Fruit fly (Drosophila melanogaster) whole organism, wandering third instar larva: Measurements from ENCODE around the gene Lrrk.
A peak's percentile ranks its signal among the peaks of the same experiment; 100 is the strongest.

Source experiments
- Abd-B ChIP-seq: fragments of >200 bp; optimal IDR thresholded peaks from 2 replicates; lab custom pipeline; 2017; ENCODE audit warnings: missing biosample characterization, missing genetic modification characterization
- CG32264 ChIP-seq: fragments of 200-800 bp; sonication (Bioruptor generic); optimal IDR thresholded peaks from 2 replicates; lab custom pipeline; 2016; ENCODE audit warnings: missing biosample characterization, missing genetic modification characterization
- CG9705 ChIP-seq: fragments of 200-800 bp; sonication (Bioruptor generic); optimal IDR thresholded peaks from 2 replicates; lab custom pipeline; 2018; ENCODE audit warnings: missing biosample characterization, mild to moderate bottlenecking, missing genetic modification characterization
- CrebA ChIP-seq: fragments of 200-800 bp; sonication (Bioruptor generic); optimal IDR thresholded peaks from 2 replicates; lab custom pipeline; 2016; ENCODE audit warnings: missing biosample characterization, mild to moderate bottlenecking, missing genetic modification characterization, borderline replicate concordance
- Dfd ChIP-seq: fragments of >200 bp; optimal IDR thresholded peaks from 2 replicates; lab custom pipeline; 2017; ENCODE audit warnings: missing biosample characterization, missing genetic modification characterization
- Dif ChIP-seq: fragments of 200-275, 200-300 bp; sonication (Bioruptor generic); optimal IDR thresholded peaks from 2 replicates; lab custom pipeline; 2018; ENCODE audit warnings: missing biosample characterization, missing genetic modification characterization; ENCODE audit not compliant: partially characterized antibody
- GATAd ChIP-seq: sonication (Bioruptor generic); optimal IDR thresholded peaks from 2 replicates; lab custom pipeline; 2016; ENCODE audit warnings: missing biosample characterization, missing genetic modification characterization
- HLH106 ChIP-seq: fragments of 200-800 bp; optimal IDR thresholded peaks from 3 replicates; lab custom pipeline; 2019; ENCODE audit warnings: missing biosample characterization, mild to moderate bottlenecking, missing genetic modification characterization, moderate library complexity
- Hnf4 ChIP-seq: fragments of 200-800 bp; sonication (Bioruptor generic); optimal IDR thresholded peaks from 2 replicates; lab custom pipeline; 2016; ENCODE audit warnings: missing biosample characterization, mild to moderate bottlenecking, missing genetic modification characterization
- Hr78 ChIP-seq: fragments of >200 bp; optimal IDR thresholded peaks from 2 replicates; lab custom pipeline; 2017; ENCODE audit warnings: missing biosample characterization, missing genetic modification characterization
- Hr83 ChIP-seq: fragments of 200-300 bp; sonication (Bioruptor generic); optimal IDR thresholded peaks from 2 replicates; lab custom pipeline; 2016; ENCODE audit warnings: missing biosample characterization, mild to moderate bottlenecking, missing genetic modification characterization, moderate library complexity; ENCODE audit not compliant: poor library complexity, severe bottlenecking
- Jra ChIP-seq: sonication (Bioruptor generic); optimal IDR thresholded peaks from 2 replicates; lab custom pipeline; 2016; ENCODE audit warnings: missing biosample characterization, missing genetic modification characterization
- Mio ChIP-seq: sonication (Bioruptor generic); optimal IDR thresholded peaks from 2 replicates; lab custom pipeline; 2016; ENCODE audit warnings: missing biosample characterization, missing genetic modification characterization
- Myc ChIP-seq: fragments of >200 bp; optimal IDR thresholded peaks from 2 replicates; lab custom pipeline; 2017
- N ChIP-seq: fragments of >200 bp; optimal IDR thresholded peaks from 2 replicates; lab custom pipeline; 2018; ENCODE audit warnings: missing biosample characterization, missing external identifiers, missing genetic modification characterization
- OdsH ChIP-seq: fragments of 200-800 bp; sonication (Bioruptor generic); optimal IDR thresholded peaks from 2 replicates; lab custom pipeline; 2016; ENCODE audit warnings: missing biosample characterization, mild to moderate bottlenecking, missing genetic modification characterization
- Rel ChIP-seq, 2 experiments: fragments of 200-800 bp; sonication (Bioruptor generic) in 1 of 2; optimal IDR thresholded peaks; 2 replicates in 1 of 2; 3 replicates in 1 of 2; lab custom pipeline; 2016 to 2019; ENCODE audit warnings: mild to moderate bottlenecking in 2 of 2, missing biosample characterization in 2 of 2, missing genetic modification characterization in 2 of 2, moderate library complexity in 1 of 2
- Sp1 ChIP-seq: fragments of 200-800 bp; sonication (Bioruptor generic); optimal IDR thresholded peaks from 3 replicates; lab custom pipeline; 2019; ENCODE audit warnings: missing biosample characterization, mild to moderate bottlenecking, missing genetic modification characterization, moderate library complexity
- Vsx2 ChIP-seq: fragments of 200-300, 225-300 bp; sonication (Bioruptor generic); optimal IDR thresholded peaks from 2 replicates; lab custom pipeline; 2018; ENCODE audit warnings: missing biosample characterization, missing genetic modification characterization; ENCODE audit not compliant: partially characterized antibody
- br ChIP-seq: fragments of 200-800 bp; sonication (Bioruptor generic); optimal IDR thresholded peaks from 2 replicates; lab custom pipeline; 2016; ENCODE audit warnings: missing biosample characterization, missing genetic modification characterization
- brk ChIP-seq: fragments of 200-800 bp; sonication (Bioruptor generic); optimal IDR thresholded peaks from 2 replicates; lab custom pipeline; 2016; ENCODE audit warnings: missing biosample characterization, mild to moderate bottlenecking, missing genetic modification characterization
- dl ChIP-seq, 2 experiments: fragments of 175-275, 200-275 bp in 1 of 2; fragments of 200-275 bp in 1 of 2; sonication (Bioruptor generic); optimal IDR thresholded peaks; lab custom pipeline; 2018; ENCODE audit warnings: mild to moderate bottlenecking in 2 of 2, missing biosample characterization in 2 of 2, missing genetic modification characterization in 2 of 2, moderate library complexity in 2 of 2; ENCODE audit not compliant: partially characterized antibody in 2 of 2, insufficient read depth in 1 of 2
- dmrt93B ChIP-seq: fragments of 200-800 bp; sonication (Bioruptor generic); optimal IDR thresholded peaks from 2 replicates; lab custom pipeline; 2018; ENCODE audit warnings: missing biosample characterization, mild to moderate bottlenecking, missing genetic modification characterization
- dsf ChIP-seq: sonication (Bioruptor generic); optimal IDR thresholded peaks from 2 replicates; lab custom pipeline; 2016; ENCODE audit warnings: missing biosample characterization, missing genetic modification characterization, borderline replicate concordance
- ey ChIP-seq: fragments of 200-800 bp; sonication (Bioruptor generic); optimal IDR thresholded peaks from 2 replicates; lab custom pipeline; 2016; ENCODE audit warnings: missing biosample characterization, missing genetic modification characterization
- foxo ChIP-seq, 2 experiments: fragments of 200-800 bp; sonication (Bioruptor generic); optimal IDR thresholded peaks; 2 replicates in 1 of 2; 3 replicates in 1 of 2; lab custom pipeline; 2016 to 2017; ENCODE audit warnings: missing biosample characterization in 2 of 2, missing genetic modification characterization in 2 of 2
- fru ChIP-seq: fragments of 200-800 bp; sonication (Bioruptor generic); optimal IDR thresholded peaks from 3 replicates; lab custom pipeline; 2016; ENCODE audit warnings: missing biosample characterization, mild to moderate bottlenecking, missing genetic modification characterization
- h ChIP-seq: fragments of 200-800 bp; sonication (Bioruptor generic); optimal IDR thresholded peaks from 3 replicates; lab custom pipeline; 2016; ENCODE audit warnings: missing biosample characterization, mild to moderate bottlenecking, missing genetic modification characterization
- jim ChIP-seq: fragments of 175-275, 200-325 bp; sonication (Bioruptor generic); optimal IDR thresholded peaks from 2 replicates; lab custom pipeline; 2016; ENCODE audit warnings: missing biosample characterization, mild to moderate bottlenecking, missing genetic modification characterization
- lola ChIP-seq: fragments of >200 bp; optimal IDR thresholded peaks from 2 replicates; lab custom pipeline; 2017; ENCODE audit warnings: missing biosample characterization, missing genetic modification characterization
- pan ChIP-seq: fragments of >200 bp; optimal IDR thresholded peaks from 2 replicates; lab custom pipeline; 2017
- psq ChIP-seq: fragments of 200-800 bp; sonication (Bioruptor generic); optimal IDR thresholded peaks from 3 replicates; lab custom pipeline; 2017; ENCODE audit warnings: missing biosample characterization, mild to moderate bottlenecking, missing genetic modification characterization, moderate library complexity
- rgr ChIP-seq: fragments of 200-800 bp; sonication (Bioruptor generic); optimal IDR thresholded peaks from 3 replicates; lab custom pipeline; 2016; ENCODE audit warnings: missing biosample characterization, mild to moderate bottlenecking, missing genetic modification characterization
- sage ChIP-seq: fragments of 200-800 bp; sonication (Bioruptor generic); optimal IDR thresholded peaks from 2 replicates; lab custom pipeline; 2016; ENCODE audit warnings: missing biosample characterization, mild to moderate bottlenecking, missing genetic modification characterization
- sv ChIP-seq: fragments of 200-800 bp; sonication (Bioruptor generic); optimal IDR thresholded peaks from 3 replicates; lab custom pipeline; 2016; ENCODE audit warnings: missing biosample characterization, missing genetic modification characterization
- tai ChIP-seq: sonication (Bioruptor generic); optimal IDR thresholded peaks from 2 replicates; lab custom pipeline; 2016; ENCODE audit warnings: missing biosample characterization, missing genetic modification characterization
- usp ChIP-seq: fragments of >200 bp; optimal IDR thresholded peaks from 2 replicates; lab custom pipeline; 2017; ENCODE audit warnings: missing biosample characterization, missing genetic modification characterization
- woc ChIP-seq: sonication (Bioruptor generic); optimal IDR thresholded peaks from 2 replicates; lab custom pipeline; 2016; ENCODE audit warnings: missing biosample characterization, mild to moderate bottlenecking, missing genetic modification characterization

The Lrrk gene

dm6 chr3R:20587630-20588479 lies 47.4 kb upstream of the Lrrk start, which contains the start of gene Septin2 (continued):
- TF ChIP-seq dl (GFP tag; optimal IDR thresholded peaks at IDR 0.05; lab: Kevin White, UChicago; ENCODE audit: insufficient read depth in 1 of 2, partially characterized antibody in 2 of 2) (no peak), sage (GFP tag; lab: Kevin White, UChicago) (peak; percentile 35), N (GFP tag; lab: Kevin White, UChicago) (peak; percentile 7), HLH106 (tag; lab: Kevin White, UChicago) (peak; percentile 88), lola (GFP tag; lab: Kevin White, UChicago) (no peak), GATAd (GFP tag; lab: Kevin White, UChicago) (peak; percentile 34), brk (GFP tag; lab: Kevin White, UChicago) (no peak), Jra (GFP tag; lab: Kevin White, UChicago) (peak; percentile 93), rgr (GFP tag; lab: Kevin White, UChicago) (peak; percentile 89), Hr78 (GFP tag; lab: Kevin White, UChicago) (no peak), Hnf4 (GFP tag; lab: Kevin White, UChicago) (peak; percentile 88), Abd-B (GFP tag; lab: Kevin White, UChicago) (no peak)
- TF ChIP-seq, all 38 proteins: peak for 23

dm6 chr3R:20588480-20588785 lies 46.8 kb upstream of the Lrrk start, which contains the start of gene Srp72:
Gene Srp72 (plus strand): TSS chr3R:20588711.
- TF ChIP-seq h (GFP tag; lab: Kevin White, UChicago), result peak; percentile 50
- TF ChIP-seq Mio, result no peak
- no peak for TF ChIP-seq Dif (GFP tag; lab: Kevin White, UChicago)
- no peak for TF ChIP-seq pan
- TF ChIP-seq brk (GFP tag; lab: Kevin White, UChicago), result no peak
- no peak for TF ChIP-seq jim (GFP tag; lab: Kevin White, UChicago)
- no peak for TF ChIP-seq tai (GFP tag; lab: Kevin White, UChicago)
- TF ChIP-seq GATAd (GFP tag; lab: Kevin White, UChicago), result peak; percentile 26
- TF ChIP-seq Abd-B (GFP tag; lab: Kevin White, UChicago), result no peak
- TF ChIP-seq br (GFP tag; lab: Kevin White, UChicago), result peak; percentile 25
- peak; percentile 47 for TF ChIP-seq CG9705 (GFP tag; lab: Kevin White, UChicago)
- TF ChIP-seq usp (GFP tag; lab: Kevin White, UChicago), result no peak
- TF ChIP-seq dsf (GFP tag; lab: Kevin White, UChicago), result peak; percentile 45
- peak; percentile 50 for TF ChIP-seq HLH106 (tag; lab: Kevin White, UChicago)
- peak; percentile 39 for TF ChIP-seq Hnf4 (GFP tag; lab: Kevin White, UChicago)
- peak; percentile 48 for TF ChIP-seq sv (GFP tag; lab: Kevin White, UChicago)
- peak; percentile 45 for TF ChIP-seq Sp1 (GFP tag; lab: Kevin White, UChicago)
- peak; percentile 40 for TF ChIP-seq fru (GFP tag; lab: Kevin White, UChicago)
- peak; percentile 6 for TF ChIP-seq psq
- no peak for TF ChIP-seq woc
- no peak for TF ChIP-seq CrebA (GFP tag; lab: Kevin White, UChicago)
- peak; percentile 59 for TF ChIP-seq sage (GFP tag; lab: Kevin White, UChicago)
- TF ChIP-seq Myc (lab: Kevin White, UChicago), result no peak
- no peak for TF ChIP-seq Rel (GFP tag; optimal IDR thresholded peaks at IDR 0.05; lab: Kevin White, UChicago)
- no peak for TF ChIP-seq Rel (tag; optimal IDR thresholded peaks at IDR 0.05; lab: Kevin White, UChicago)
- no peak for TF ChIP-seq Jra (GFP tag; lab: Kevin White, UChicago)
- TF ChIP-seq lola (GFP tag; lab: Kevin White, UChicago), result no peak
- TF ChIP-seq dl (GFP tag; optimal IDR thresholded peaks at IDR 0.05; lab: Kevin White, UChicago; ENCODE audit: insufficient read depth in 1 of 2, partially characterized antibody in 2 of 2), result no peak
- peak in 1 of 2 experiments; percentile 58 for TF ChIP-seq foxo (GFP tag; optimal IDR thresholded peaks at IDR 0.05; lab: Kevin White, UChicago)
- no peak for TF ChIP-seq CG32264 (GFP tag; lab: Kevin White, UChicago)
- peak; percentile 17 for TF ChIP-seq OdsH (GFP tag; lab: Kevin White, UChicago)
- peak; percentile 44 for TF ChIP-seq rgr (GFP tag; lab: Kevin White, UChicago)
- TF ChIP-seq N (GFP tag; lab: Kevin White, UChicago), result no peak
- peak; percentile 12 for TF ChIP-seq ey (GFP tag; lab: Kevin White, UChicago)
- no peak for TF ChIP-seq Hr78 (GFP tag; lab: Kevin White, UChicago)
- TF ChIP-seq dmrt93B (GFP tag; lab: Kevin White, UChicago), result no peak
- TF ChIP-seq Vsx2, result no peak
- TF ChIP-seq Dfd (GFP tag; lab: Kevin White, UChicago), result no peak
- TF ChIP-seq Hr83 (GFP tag; lab: Kevin White, UChicago), result peak; percentile 35
